Fruit fly (Drosophila melanogaster) whole organism, embryonic: ENCODE measurements around the gene HP1c.

Experiments used
- ATbp ChIP-seq: fragments of 200-800 bp; sonication (Bioruptor generic); optimal IDR thresholded peaks from 2 replicates; lab custom pipeline; 2017; ENCODE audit warnings: missing biosample characterization, mild to moderate bottlenecking, missing genetic modification characterization, missing genetic modification reagents
- Atf-2 ChIP-seq: fragments of 200-800 bp; sonication (Bioruptor generic); optimal IDR thresholded peaks from 2 replicates; lab custom pipeline; 2016; ENCODE audit warnings: missing biosample characterization, missing genetic modification characterization
- Atf6 ChIP-seq: fragments of 200-800 bp; sonication (Bioruptor generic); IDR thresholded peaks from 2 replicates; pipeline ENCODE4 v1.3.6; 2022; ENCODE audit warnings: missing biosample characterization, missing genetic modification characterization
- CG10209 ChIP-seq: fragments of 200-800 bp; sonication (Bioruptor generic); optimal IDR thresholded peaks from 3 replicates; lab custom pipeline; 2017; ENCODE audit warnings: missing biosample characterization, mild to moderate bottlenecking, missing genetic modification characterization, missing genetic modification reagents
- CG10366 ChIP-seq: fragments of 200-800 bp; sonication (Bioruptor generic); IDR thresholded peaks from 2 replicates; pipeline ENCODE4 v1.3.6; 2022; ENCODE audit warnings: missing biosample characterization, missing genetic modification characterization
- CG11504 ChIP-seq: fragments of 200-800 bp; sonication (Bioruptor generic); optimal IDR thresholded peaks from 3 replicates; lab custom pipeline; 2019; ENCODE audit warnings: missing biosample characterization, mild to moderate bottlenecking, missing genetic modification characterization, moderate library complexity
- CG12769 ChIP-seq: fragments of 200-800 bp; sonication (Bioruptor generic); optimal IDR thresholded peaks from 2 replicates; lab custom pipeline; 2019; ENCODE audit warnings: missing biosample characterization, mild to moderate bottlenecking, missing genetic modification characterization, moderate library complexity
- CG1602 ChIP-seq: fragments of 200-800 bp; sonication (Bioruptor generic); optimal IDR thresholded peaks from 3 replicates; lab custom pipeline; 2016; ENCODE audit warnings: missing biosample characterization, missing genetic modification characterization
- CG16813 ChIP-seq: fragments of 200-800 bp; sonication (Bioruptor generic); IDR thresholded peaks from 3 replicates; pipeline ENCODE4 v1.3.6; 2022; ENCODE audit warnings: missing biosample characterization, missing genetic modification characterization; ENCODE audit not compliant: partially characterized antibody
- CG17359 ChIP-seq: fragments of 200-800 bp; sonication (Bioruptor generic); optimal IDR thresholded peaks from 3 replicates; lab custom pipeline; 2018; ENCODE audit warnings: missing biosample characterization, mild to moderate bottlenecking, missing genetic modification characterization, moderate library complexity
- CG3281 ChIP-seq: fragments of 200-800 bp; sonication (Bioruptor generic); optimal IDR thresholded peaks from 3 replicates; lab custom pipeline; 2017; ENCODE audit warnings: missing biosample characterization, mild to moderate bottlenecking, missing genetic modification characterization
- CG34224 ChIP-seq: fragments of 200-800 bp; sonication (Bioruptor generic); IDR thresholded peaks from 3 replicates; pipeline ENCODE4 v1.3.6; 2022; ENCODE audit warnings: missing biosample characterization, missing genetic modification characterization; ENCODE audit not compliant: partially characterized antibody
- CG3847 ChIP-seq: fragments of 200-800 bp; sonication (Bioruptor generic); IDR thresholded peaks from 2 replicates; pipeline ENCODE4 v1.3.6; 2022; ENCODE audit warnings: missing biosample characterization, missing genetic modification characterization
- CG6272 ChIP-seq: fragments of 200-800 bp; sonication (Bioruptor generic); IDR thresholded peaks from 2 replicates; pipeline ENCODE4 v1.3.6; 2022; ENCODE audit warnings: missing biosample characterization, missing genetic modification characterization
- CG6654 ChIP-seq: fragments of 200-800 bp; sonication (Bioruptor generic); optimal IDR thresholded peaks from 2 replicates; lab custom pipeline; 2017; ENCODE audit warnings: missing biosample characterization, mild to moderate bottlenecking, missing genetic modification characterization
- CG6689 ChIP-seq: fragments of 200-800 bp; sonication (Bioruptor generic); IDR thresholded peaks from 2 replicates; pipeline ENCODE4 v1.3.6; 2022; ENCODE audit warnings: missing biosample characterization, missing genetic modification characterization
- CG7786 ChIP-seq: fragments of 200-800 bp; sonication (Bioruptor generic); optimal IDR thresholded peaks from 2 replicates; lab custom pipeline; 2016; ENCODE audit warnings: missing biosample characterization, missing genetic modification characterization
- CG8765 ChIP-seq: fragments of 200-800 bp; sonication (Bioruptor generic); IDR thresholded peaks from 2 replicates; pipeline ENCODE4 v1.3.6; 2022; ENCODE audit warnings: missing biosample characterization, missing genetic modification characterization
- CG9437 ChIP-seq: fragments of 200-800 bp; sonication (Bioruptor generic); optimal IDR thresholded peaks from 2 replicates; lab custom pipeline; 2018; ENCODE audit warnings: missing biosample characterization, mild to moderate bottlenecking, missing genetic modification characterization
- D19A ChIP-seq: fragments of 200-800 bp; optimal IDR thresholded peaks from 3 replicates; lab custom pipeline; 2019; ENCODE audit warnings: missing biosample characterization, mild to moderate bottlenecking, missing genetic modification characterization, moderate library complexity
- D19B ChIP-seq: fragments of 200-800 bp; sonication (Bioruptor generic); optimal IDR thresholded peaks from 2 replicates; lab custom pipeline; 2017; ENCODE audit warnings: missing biosample characterization, mild to moderate bottlenecking, missing genetic modification characterization
- Dip2 ChIP-seq: fragments of 200-800 bp; sonication (Bioruptor generic); IDR thresholded peaks from 2 replicates; pipeline ENCODE4 v1.3.6; 2022; ENCODE audit warnings: missing biosample characterization, missing genetic modification characterization
- Dll ChIP-seq: fragments of 200-800 bp; sonication (Bioruptor generic); IDR thresholded peaks from 4 replicates; pipeline ENCODE4 v1.3.6; 2022; ENCODE audit warnings: missing biosample characterization, missing genetic modification characterization; ENCODE audit not compliant: partially characterized antibody
- GATAe ChIP-seq: fragments of 200-800 bp; sonication (Bioruptor generic); conservative IDR thresholded peaks from 2 replicates; pipeline ENCODE4 v1.3.6; 2022; ENCODE audit warnings: missing biosample characterization, missing genetic modification characterization
- H15 ChIP-seq: fragments of 200-800 bp; sonication (Bioruptor generic); IDR thresholded peaks from 3 replicates; pipeline ENCODE4 v1.3.6; 2022; ENCODE audit warnings: missing biosample characterization, missing genetic modification characterization
- Hey ChIP-seq: fragments of 200-800 bp; sonication (Bioruptor generic); optimal IDR thresholded peaks from 3 replicates; lab custom pipeline; 2018; ENCODE audit warnings: missing biosample characterization, mild to moderate bottlenecking, missing genetic modification characterization
- Hmx ChIP-seq: fragments of 200-800 bp; sonication (Bioruptor generic); optimal IDR thresholded peaks from 2 replicates; lab custom pipeline; 2016; ENCODE audit warnings: missing biosample characterization, missing genetic modification characterization
- Hr78 ChIP-seq, 2 experiments: fragments of 200-800 bp in 1 of 2; fragments of >200 bp in 1 of 2; sonication (Bioruptor generic) in 1 of 2; optimal IDR thresholded peaks; 2 replicates each; lab custom pipeline; 2017 to 2019; ENCODE audit warnings: missing biosample characterization in 2 of 2, missing genetic modification characterization in 2 of 2, mild to moderate bottlenecking in 1 of 2, moderate library complexity in 1 of 2
- MTF-1 ChIP-seq: fragments of 200-800 bp; sonication (Bioruptor generic); optimal IDR thresholded peaks from 2 replicates; lab custom pipeline; 2018; ENCODE audit warnings: missing biosample characterization, mild to moderate bottlenecking, missing genetic modification characterization, borderline replicate concordance
- Oaz ChIP-seq: fragments of 200-800 bp; sonication (Bioruptor generic); IDR thresholded peaks from 2 replicates; pipeline ENCODE4 v1.3.6; 2022; ENCODE audit warnings: missing biosample characterization, missing genetic modification characterization
- Ptx1 ChIP-seq: fragments of 200-800 bp; sonication (Bioruptor generic); IDR thresholded peaks from 2 replicates; pipeline ENCODE4 v1.3.6; 2022; ENCODE audit warnings: missing biosample characterization, missing genetic modification characterization
- Vsx1 ChIP-seq: fragments of 200-800 bp; sonication (Bioruptor generic); optimal IDR thresholded peaks from 2 replicates; lab custom pipeline; 2017; ENCODE audit warnings: missing biosample characterization, mild to moderate bottlenecking, missing genetic modification characterization, missing genetic modification reagents
- ash1 ChIP-seq: fragments of 200-800 bp; sonication (Bioruptor generic); optimal IDR thresholded peaks from 2 replicates; lab custom pipeline; 2018; ENCODE audit warnings: missing biosample characterization, mild to moderate bottlenecking, missing genetic modification characterization
- crol ChIP-seq: fragments of 200-800 bp; sonication (Bioruptor generic); IDR thresholded peaks from 2 replicates; pipeline ENCODE4 v1.3.6; 2022; ENCODE audit warnings: missing biosample characterization, missing genetic modification characterization
- cwo ChIP-seq: fragments of 200-800 bp; sonication (Bioruptor generic); optimal IDR thresholded peaks from 3 replicates; lab custom pipeline; 2017; ENCODE audit warnings: missing biosample characterization, missing genetic modification characterization, mild to moderate bottlenecking, moderate library complexity, missing genetic modification reagents
- eve ChIP-seq, 2 experiments: fragments of >200 bp; optimal IDR thresholded peaks; 2 replicates each; lab custom pipeline; 2017; ENCODE audit warnings: missing biosample characterization in 2 of 2, missing genetic modification characterization in 2 of 2
- gfzf ChIP-seq: fragments of 200-800 bp; sonication (Bioruptor generic); optimal IDR thresholded peaks from 2 replicates; lab custom pipeline; 2016; ENCODE audit warnings: missing biosample characterization, mild to moderate bottlenecking, missing genetic modification characterization, moderate library complexity
- hbn ChIP-seq: fragments of 200-800 bp; sonication (Bioruptor generic); IDR thresholded peaks from 2 replicates; pipeline ENCODE4 v1.3.6; 2022; ENCODE audit warnings: missing biosample characterization, missing genetic modification characterization; ENCODE audit not compliant: partially characterized antibody
- ind ChIP-seq: fragments of 200-800 bp; sonication (Bioruptor generic); optimal IDR thresholded peaks from 3 replicates; lab custom pipeline; 2016; ENCODE audit warnings: missing biosample characterization, missing genetic modification characterization
- ken ChIP-seq: fragments of 200-800 bp; sonication (Bioruptor generic); IDR thresholded peaks from 3 replicates; pipeline ENCODE4 v1.3.6; 2022; ENCODE audit warnings: missing biosample characterization, missing genetic modification characterization
- kni ChIP-seq: fragments of 200-800 bp; sonication (Bioruptor generic); optimal IDR thresholded peaks from 3 replicates; lab custom pipeline; 2017; ENCODE audit warnings: mild to moderate bottlenecking, missing biosample characterization, missing genetic modification reagents, missing genetic modification characterization
- luna ChIP-seq: fragments of 200-800 bp; sonication (Bioruptor generic); optimal IDR thresholded peaks from 2 replicates; lab custom pipeline; 2016; ENCODE audit warnings: missing biosample characterization, missing genetic modification characterization
- maf-S ChIP-seq: fragments of 200-800 bp; sonication (Bioruptor generic); optimal IDR thresholded peaks from 2 replicates; lab custom pipeline; 2016; ENCODE audit warnings: missing biosample characterization, missing genetic modification characterization
- nau ChIP-seq: fragments of 200-800 bp; sonication (Bioruptor generic); optimal IDR thresholded peaks from 3 replicates; lab custom pipeline; 2017; ENCODE audit warnings: missing biosample characterization, mild to moderate bottlenecking, missing genetic modification characterization, missing genetic modification reagents
- rib ChIP-seq: fragments of 200-800 bp; sonication (Bioruptor generic); IDR thresholded peaks from 2 replicates; pipeline ENCODE4 v1.3.6; 2022; ENCODE audit warnings: missing biosample characterization, missing genetic modification characterization
- sens ChIP-seq: fragments of 200-800 bp; sonication (Bioruptor generic); peaks from one replicate; lab custom pipeline; 2016; ENCODE audit warnings: missing biosample characterization, missing genetic modification characterization
- slou ChIP-seq: fragments of 200-800 bp; sonication (Bioruptor generic); optimal IDR thresholded peaks from 3 replicates; lab custom pipeline; 2016; ENCODE audit warnings: missing biosample characterization, missing genetic modification characterization
- sob ChIP-seq: fragments of 200-800 bp; sonication (Bioruptor generic); IDR thresholded peaks from 2 replicates; pipeline ENCODE4 v1.3.6; 2022; ENCODE audit warnings: missing biosample characterization, missing genetic modification characterization
- toy ChIP-seq: fragments of 200-800 bp; sonication (Bioruptor generic); IDR thresholded peaks from 2 replicates; pipeline ENCODE4 v1.3.6; 2022; ENCODE audit warnings: missing biosample characterization, missing genetic modification characterization
- trem ChIP-seq: fragments of 200-800 bp; optimal IDR thresholded peaks from 3 replicates; lab custom pipeline; 2019; ENCODE audit warnings: missing biosample characterization, mild to moderate bottlenecking, missing genetic modification characterization, moderate library complexity
- unc-4 ChIP-seq: fragments of 200-800 bp; sonication (Bioruptor generic); IDR thresholded peaks from 2 replicates; pipeline ENCODE4 v1.3.6; 2022; ENCODE audit warnings: missing biosample characterization, missing genetic modification characterization; ENCODE audit not compliant: partially characterized antibody

Gene HP1c

dm6 chr3R:22781412-22781811, 36.0 kb downstream of the HP1c start (continued):
- TF ChIP-seq trem, result no peak
- no peak for TF ChIP-seq CG3281 (GFP tag; lab: Kevin White, UChicago)
- TF ChIP-seq ind (GFP tag; lab: Kevin White, UChicago), result no peak
- no peak for TF ChIP-seq D19B
- no peak for TF ChIP-seq Hey (tag; lab: Kevin White, UChicago)
- peak; percentile 96 for TF ChIP-seq CG8765 (GFP tag; lab: Robert Waterston, UW)
- no peak for TF ChIP-seq CG1602
- no peak for TF ChIP-seq CG9437 (GFP tag; lab: Kevin White, UChicago)
- peak; percentile 29; the same call in 1 of the 2 replicates for TF ChIP-seq CG3847 (GFP tag; lab: Robert Waterston, UW)
- no peak for TF ChIP-seq Dip2
- no peak for TF ChIP-seq gfzf
- TF ChIP-seq CG10366 (GFP tag; lab: Robert Waterston, UW), result peak; percentile 30; the same call in 1 of the 2 replicates
- TF ChIP-seq sob (GFP tag; lab: Robert Waterston, UW), result peak; percentile 67; the same call in 1 of the 2 replicates
- no peak for TF ChIP-seq H15 (GFP tag; lab: Robert Waterston, UW)
- no peak for TF ChIP-seq Hmx (GFP tag; lab: Kevin White, UChicago)
- peak; percentile 68; the same call in 1 of the 2 replicates for TF ChIP-seq Atf6 (GFP tag; lab: Robert Waterston, UW)
- TF ChIP-seq CG17359 (tag; lab: Kevin White, UChicago), result peak; percentile 2
- no peak for TF ChIP-seq ash1 (GFP tag; lab: Kevin White, UChicago)
- TF ChIP-seq rib, result no peak
- no peak for TF ChIP-seq unc-4
- TF ChIP-seq CG16813, result no peak
- TF ChIP-seq sens (GFP tag; lab: Kevin White, UChicago), result no peak
- TF ChIP-seq kni (GFP tag; lab: Kevin White, UChicago), result no peak
- TF ChIP-seq Dll (GFP tag; lab: Robert Waterston, UW), result no peak
- no peak for TF ChIP-seq toy
- TF ChIP-seq maf-S (GFP tag; lab: Kevin White, UChicago), result no peak
- TF ChIP-seq CG6654 (GFP tag; lab: Kevin White, UChicago), result no peak
- no peak for TF ChIP-seq eve (GFP tag; optimal IDR thresholded peaks at IDR 0.05; lab: Kevin White, UChicago)
- no peak for TF ChIP-seq D19A (tag; lab: Kevin White, UChicago)
- no peak for TF ChIP-seq CG7786 (GFP tag; lab: Kevin White, UChicago)
- TF ChIP-seq MTF-1, result no peak
- TF ChIP-seq hbn (GFP tag; lab: Robert Waterston, UW), result no peak
- no peak for TF ChIP-seq slou
- TF ChIP-seq cwo (GFP tag; lab: Kevin White, UChicago), result no peak
- TF ChIP-seq Ptx1, result no peak
- no peak for TF ChIP-seq luna
- TF ChIP-seq ATbp (GFP tag; lab: Kevin White, UChicago), result no peak
- TF ChIP-seq GATAe (GFP tag; lab: Robert Waterston, UW), result no peak
- TF ChIP-seq Oaz (GFP tag; lab: Robert Waterston, UW), result no peak
- no peak for TF ChIP-seq CG6272 (GFP tag; lab: Robert Waterston, UW)
- TF ChIP-seq Atf-2, result no peak
- TF ChIP-seq Vsx1 (GFP tag; lab: Kevin White, UChicago), result no peak
- peak; percentile 59 for TF ChIP-seq CG11504 (tag; lab: Kevin White, UChicago)
- no peak for TF ChIP-seq CG6689
- TF ChIP-seq ken (GFP tag; lab: Robert Waterston, UW), result 0 out of 3 replicates have a peak, but pooled peaks have one; percentile 46
- TF ChIP-seq nau (GFP tag; lab: Kevin White, UChicago), result no peak
- no peak for TF ChIP-seq crol (GFP tag; lab: Robert Waterston, UW)
- no peak for TF ChIP-seq CG10209 (GFP tag; lab: Kevin White, UChicago)
- TF ChIP-seq CG34224 (GFP tag; lab: Robert Waterston, UW), result 0 out of 3 replicates have a peak, but pooled peaks have one; percentile 9
- peak; percentile 7 for TF ChIP-seq CG12769 (tag; lab: Kevin White, UChicago)
- TF ChIP-seq Hr78 (GFP tag; optimal IDR thresholded peaks at IDR 0.05; lab: Kevin White, UChicago), result peak in 1 of 2 experiments; percentile 3
